Fruit fly (Drosophila melanogaster) S2 (cell line): ENCODE data around the gene CG8476.

Experiments
- CG8478 ChIP-seq: fragments of >200 bp; optimal IDR thresholded peaks from 2 replicates; lab custom pipeline; 2018
- CTCF ChIP-seq, 2 experiments: fragments of >200 bp; optimal IDR thresholded peaks; 2 replicates each; lab custom pipeline; 2018

Gene CG8476

dm6 chr3R:13188219-13188618, 32.2 kb downstream of the CG8476 start, which contains the start of gene CG14380:
Gene CG14380 (plus strand): TSS chr3R:13188519.
- TF ChIP-seq CTCF (optimal IDR thresholded peaks at IDR 0.05; lab: Kevin White, UChicago): no peak
- TF ChIP-seq CG8478 (lab: Kevin White, UChicago): no peak

- TF ChIP-seq CTCF (optimal IDR thresholded peaks at IDR 0.05; lab: Kevin White, UChicago): no peak
- TF ChIP-seq CG8478 (lab: Kevin White, UChicago): no peak
These were observed 34.0 kb downstream of the CG8476 start, which contains the start of gene CG8508 for dm6 chr3R:13186396-13186795. Gene CG8508 (minus strand): TSS chr3R:13186496.

- no peak for TF ChIP-seq CTCF (optimal IDR thresholded peaks at IDR 0.05; lab: Kevin White, UChicago)
- TF ChIP-seq CG8478 (lab: Kevin White, UChicago): no peak
These were observed 39.4 kb downstream of the CG8476 start, which contains the start of gene CG8138 for dm6 chr3R:13181004-13181403. Gene CG8138 (plus strand): TSS chr3R:13181304.
